Worm (Caenorhabditis elegans) whole organism, early embryonic: Measurements from ENCODE around the gene spt-4.

Experiments
- B0310.2 ChIP-seq: sonication (generic microtip); optimal IDR thresholded peaks from 2 replicates; lab custom pipeline; 2016; ENCODE audit warnings: mild to moderate bottlenecking, missing genetic modification characterization, missing compliant biosample characterization
- F13C5.2 ChIP-seq: sonication (generic microtip); optimal IDR thresholded peaks from 2 replicates; lab custom pipeline; 2017; ENCODE audit warnings: mild to moderate bottlenecking, missing genetic modification characterization, inconsistent platforms, missing compliant biosample characterization
- aly-1 ChIP-seq: sonication (generic microtip); optimal IDR thresholded peaks from 2 replicates; lab custom pipeline; 2016; ENCODE audit warnings: missing genetic modification characterization, missing compliant biosample characterization
- ama-1 ChIP-seq: fragments of 150-350 bp; optimal IDR thresholded peaks from 2 replicates; lab custom pipeline; 2014
- ceh-36 ChIP-seq: sonication (generic microtip); optimal IDR thresholded peaks from 2 replicates; lab custom pipeline; 2016; ENCODE audit warnings: missing genetic modification characterization, inconsistent platforms, missing compliant biosample characterization
- hmbx-1 ChIP-seq: sonication (generic microtip); optimal IDR thresholded peaks from 2 replicates; lab custom pipeline; 2016; ENCODE audit warnings: mild to moderate bottlenecking, missing genetic modification characterization, missing compliant biosample characterization
- tbx-37 ChIP-seq: fragments of 200-800 bp; sonication (Bioruptor generic); conservative IDR thresholded peaks from 2 replicates; pipeline ENCODE4 v1.3.6; 2022; ENCODE audit warnings: missing genetic modification reagents, missing genetic modification characterization, missing compliant biosample characterization
- tra-4 ChIP-seq: sonication (generic microtip); optimal IDR thresholded peaks from 2 replicates; lab custom pipeline; 2017; ENCODE audit warnings: missing genetic modification characterization, missing compliant biosample characterization

DNA sequence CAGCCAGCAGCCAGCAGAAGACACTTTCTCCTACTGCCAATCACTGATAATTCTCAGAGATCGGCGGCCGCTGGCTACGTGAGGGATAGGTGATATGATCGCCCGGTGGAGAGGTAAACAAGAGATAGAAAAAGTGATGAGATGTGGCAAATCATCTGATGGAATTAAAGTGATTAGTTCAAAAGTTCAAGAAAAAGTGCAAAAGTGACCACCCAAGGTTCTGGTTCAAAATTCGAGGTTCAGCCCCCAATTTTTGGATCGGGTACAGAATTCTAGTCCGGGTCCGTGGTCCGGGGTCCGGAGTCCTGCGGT, 4.0 kb downstream of the spt-4 start:
- TF ChIP-seq ama-1 (lab: Kevin White, UChicago) (no peak), F13C5.2 (tag; lab: Kevin White, UChicago) (no peak), tra-4 (tag; lab: Kevin White, UChicago) (no peak), hmbx-1 (tag; lab: Kevin White, UChicago) (no peak), B0310.2 (tag; lab: Kevin White, UChicago) (no peak), tbx-37 (no peak), ceh-36 (tag; lab: Kevin White, UChicago) (no peak), aly-1 (tag; lab: Kevin White, UChicago) (no peak)
